Worm (Caenorhabditis elegans) whole organism, L1 larva: ENCODE measurements around the gene fmi-1.

Experiments
- C16A3.4 ChIP-seq: fragments of 150-350 bp; optimal IDR thresholded peaks from 2 replicates; lab custom pipeline; 2014; ENCODE audit warnings: missing biosample characterization, missing genetic modification characterization
- F16B12.6 ChIP-seq: fragments of 150-350 bp; optimal IDR thresholded peaks from 2 replicates; lab custom pipeline; 2014; ENCODE audit warnings: missing biosample characterization, missing genetic modification characterization
- aly-2 ChIP-seq: fragments of 150-350 bp; optimal IDR thresholded peaks from 2 replicates; lab custom pipeline; 2014; ENCODE audit warnings: missing biosample characterization, missing genetic modification characterization
- blmp-1 ChIP-seq: fragments of 150-350 bp; optimal IDR thresholded peaks from 2 replicates; lab custom pipeline; 2014; ENCODE audit warnings: missing biosample characterization, missing genetic modification characterization
- ceh-90 ChIP-seq: sonication (generic microtip); optimal IDR thresholded peaks from 2 replicates; lab custom pipeline; 2016; ENCODE audit warnings: missing genetic modification characterization, missing compliant biosample characterization
- dsc-1 ChIP-seq: sonication (generic microtip); optimal IDR thresholded peaks from 2 replicates; lab custom pipeline; 2016; ENCODE audit warnings: mild to moderate bottlenecking, missing genetic modification characterization, missing compliant biosample characterization
- elt-3 ChIP-seq, 6 experiments: fragments of 150-350 bp in 1 of 6; sonication (generic microtip); optimal IDR thresholded peaks; 2 replicates each; lab custom pipeline; 2017 to 2018; ENCODE audit warnings: missing biosample characterization in 6 of 6, missing genetic modification characterization in 6 of 6, inconsistent platforms in 1 of 6
- ets-5 ChIP-seq: fragments of 200-800 bp; sonication (Bioruptor generic); IDR thresholded peaks from 2 replicates; pipeline ENCODE4 v1.3.6; 2022; ENCODE audit warnings: missing genetic modification characterization, missing compliant biosample characterization
- fkh-10 ChIP-seq: sonication (generic microtip); optimal IDR thresholded peaks from 2 replicates; lab custom pipeline; 2017; ENCODE audit warnings: missing biosample characterization, missing genetic modification reagents, missing genetic modification characterization
- fkh-4 ChIP-seq: sonication (generic microtip); optimal IDR thresholded peaks from 2 replicates; lab custom pipeline; 2016; ENCODE audit warnings: missing compliant biosample characterization, missing genetic modification characterization, borderline replicate concordance
- fkh-8 ChIP-seq: sonication (generic microtip); optimal IDR thresholded peaks from 2 replicates; lab custom pipeline; 2016; ENCODE audit warnings: mild to moderate bottlenecking, missing genetic modification characterization, missing compliant biosample characterization
- fos-1 ChIP-seq: fragments of 150-350 bp; optimal IDR thresholded peaks from 2 replicates; lab custom pipeline; 2014; ENCODE audit warnings: missing biosample characterization, missing genetic modification characterization
- grh-1 ChIP-seq: fragments of 200-800 bp; sonication (Bioruptor generic); IDR thresholded peaks from 2 replicates; pipeline ENCODE4 v1.3.6; 2022; ENCODE audit warnings: missing genetic modification reagents, missing genetic modification characterization, missing compliant biosample characterization
- hlh-4 ChIP-seq: sonication (generic microtip); optimal IDR thresholded peaks from 2 replicates; lab custom pipeline; 2016; ENCODE audit warnings: mild to moderate bottlenecking, missing genetic modification characterization, missing compliant biosample characterization
- irx-1 ChIP-seq: sonication (generic microtip); optimal IDR thresholded peaks from 2 replicates; lab custom pipeline; 2016; ENCODE audit warnings: missing genetic modification characterization, missing compliant biosample characterization
- jun-1 ChIP-seq: fragments of 150-350 bp; optimal IDR thresholded peaks from 2 replicates; lab custom pipeline; 2014; ENCODE audit warnings: missing biosample characterization, missing genetic modification reagents, missing genetic modification characterization
- lin-14 ChIP-seq: fragments of 200-800 bp; sonication (Bioruptor generic); optimal IDR thresholded peaks from 2 replicates; lab custom pipeline; 2018; ENCODE audit warnings: mild to moderate bottlenecking, missing genetic modification characterization, moderate library complexity, missing compliant biosample characterization
- lin-15B ChIP-seq: fragments of 150-350 bp; sonication (generic microtip); optimal IDR thresholded peaks from 3 replicates; lab custom pipeline; 2014; ENCODE audit warnings: missing biosample characterization, missing genetic modification characterization
- lin-35 ChIP-seq, 2 experiments: fragments of 150-350 bp; optimal IDR thresholded peaks; 2 replicates each; lab custom pipeline; 2014; ENCODE audit warnings: missing biosample characterization in 2 of 2, missing genetic modification characterization in 2 of 2, missing genetic modification reagents in 2 of 2
- lir-3 ChIP-seq: sonication (generic microtip); optimal IDR thresholded peaks from 2 replicates; lab custom pipeline; 2016; ENCODE audit warnings: mild to moderate bottlenecking, missing genetic modification characterization, moderate library complexity, missing compliant biosample characterization; ENCODE audit not compliant: poor library complexity
- lsy-2 ChIP-seq, 2 experiments: fragments of 150-350 bp; optimal IDR thresholded peaks; 2 replicates each; lab custom pipeline; 2014; ENCODE audit warnings: missing biosample characterization in 2 of 2, missing genetic modification characterization in 2 of 2
- mef-2 ChIP-seq: fragments of 150-350 bp; optimal IDR thresholded peaks from 2 replicates; lab custom pipeline; 2014; ENCODE audit warnings: missing biosample characterization, missing genetic modification characterization
- mep-1 ChIP-seq: fragments of 150-350 bp; optimal IDR thresholded peaks from 2 replicates; lab custom pipeline; 2014; ENCODE audit warnings: missing biosample characterization, missing genetic modification characterization
- nhr-28 ChIP-seq: fragments of 150-350 bp; optimal IDR thresholded peaks from 2 replicates; lab custom pipeline; 2014; ENCODE audit warnings: missing biosample characterization, missing genetic modification characterization
- nhr-71 ChIP-seq: sonication (generic microtip); optimal IDR thresholded peaks from 2 replicates; lab custom pipeline; 2016; ENCODE audit warnings: mild to moderate bottlenecking, missing genetic modification characterization, moderate library complexity, missing compliant biosample characterization
- nhr-77 ChIP-seq: fragments of 150-350 bp; optimal IDR thresholded peaks from 2 replicates; lab custom pipeline; 2014; ENCODE audit warnings: missing biosample characterization, missing genetic modification characterization
- nhr-85 ChIP-seq: sonication (generic microtip); peaks from one replicate; lab custom pipeline; 2016; ENCODE audit warnings: missing genetic modification characterization, inconsistent platforms, missing compliant biosample characterization
- nhr-90 ChIP-seq: sonication (generic microtip); optimal IDR thresholded peaks from 2 replicates; lab custom pipeline; 2016; ENCODE audit warnings: mild to moderate bottlenecking, missing genetic modification characterization, missing compliant biosample characterization; ENCODE audit not compliant: poor library complexity
- pqm-1 ChIP-seq: sonication (generic microtip); optimal IDR thresholded peaks from 3 replicates; lab custom pipeline; 2017; ENCODE audit warnings: missing biosample characterization, missing genetic modification characterization
- rnt-1 ChIP-seq: sonication (generic microtip); optimal IDR thresholded peaks from 2 replicates; lab custom pipeline; 2016; ENCODE audit warnings: mild to moderate bottlenecking, missing genetic modification characterization, moderate library complexity, missing compliant biosample characterization
- snu-23 ChIP-seq: sonication (generic microtip); optimal IDR thresholded peaks from 2 replicates; lab custom pipeline; 2016; ENCODE audit warnings: missing genetic modification characterization, missing compliant biosample characterization
- tbx-2 ChIP-seq: sonication (generic microtip); optimal IDR thresholded peaks from 2 replicates; lab custom pipeline; 2016; ENCODE audit warnings: missing genetic modification characterization, missing compliant biosample characterization
- unc-130 ChIP-seq: fragments of 150-350 bp; optimal IDR thresholded peaks from 2 replicates; lab custom pipeline; 2017; ENCODE audit warnings: missing biosample characterization, missing genetic modification characterization, inconsistent platforms
- xbp-1 ChIP-seq: sonication (generic microtip); optimal IDR thresholded peaks from 2 replicates; lab custom pipeline; 2016; ENCODE audit warnings: missing genetic modification characterization, missing compliant biosample characterization
- zag-1 ChIP-seq: fragments of 150-350 bp; optimal IDR thresholded peaks from 2 replicates; lab custom pipeline; 2014; ENCODE audit warnings: missing biosample characterization, missing genetic modification characterization
- ztf-11 ChIP-seq, 2 experiments: sonication (generic microtip); optimal IDR thresholded peaks; 2 replicates each; lab custom pipeline; 2016 to 2017; ENCODE audit warnings: missing genetic modification characterization in 2 of 2, missing biosample characterization in 1 of 2, missing compliant biosample characterization in 1 of 2

Gene fmi-1

DNA sequence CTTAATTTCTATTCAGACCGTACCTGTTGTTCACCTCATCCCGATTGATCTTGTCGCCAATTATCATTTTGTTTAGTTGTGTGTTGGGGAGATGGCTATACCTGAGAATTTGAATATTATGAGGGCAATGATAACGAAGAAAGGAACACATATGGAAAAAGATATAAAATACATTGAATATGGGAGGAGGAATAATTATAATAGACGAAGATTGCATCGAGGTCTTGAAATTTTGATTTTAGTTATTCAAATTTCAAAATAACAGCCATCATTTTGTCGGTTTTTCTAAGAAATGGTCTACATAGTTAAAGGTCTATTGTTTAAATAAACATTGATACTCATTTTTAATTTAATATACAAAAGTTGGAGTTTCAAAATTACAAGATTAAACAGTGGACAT is 31.8 kb upstream of the fmi-1 start, which contains the start of gene shw-3:
Gene shw-3 (minus strand): TSS at position 101 of the 400 bp plus-strand sequence.
- TF ChIP-seq rnt-1 (tag; lab: Kevin White, UChicago) (no peak), fkh-8 (tag; lab: Kevin White, UChicago) (no peak), lsy-2 (tag; optimal IDR thresholded peaks at IDR 0.05; lab: Kevin White, UChicago) (no peak), unc-130 (tag; lab: Kevin White, UChicago) (no peak), xbp-1 (tag; lab: Kevin White, UChicago) (no peak), pqm-1 (no peak), lin-35 (GFP tag; optimal IDR thresholded peaks at IDR 0.05; lab: Kevin White, UChicago) (no peak), nhr-85 (tag; lab: Kevin White, UChicago) (no peak)
- TF ChIP-seq, all 84 proteins: peak for 0

DNA sequence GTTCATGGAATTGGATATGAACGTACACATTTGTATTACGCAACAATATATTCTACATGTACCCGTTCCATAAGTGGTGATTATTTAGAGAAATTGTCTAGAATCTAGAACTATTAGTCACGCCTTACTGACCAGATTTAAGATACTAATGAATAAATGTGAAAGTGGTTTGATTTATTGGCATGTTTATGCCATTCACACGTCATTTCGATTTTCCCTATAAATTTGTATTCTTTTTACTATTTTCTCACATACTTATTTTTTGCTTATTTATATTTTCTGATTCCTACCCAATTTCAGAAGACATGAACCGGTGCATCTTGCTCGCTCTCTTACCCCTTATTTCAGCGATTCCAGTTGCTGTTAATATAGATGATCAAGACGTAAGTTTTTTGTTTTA is 30.6 kb upstream of the fmi-1 start, which contains the start of gene F15B9.8:
Gene F15B9.8 (plus strand): TSS at position 301 of the 400 bp plus-strand sequence.
- TF ChIP-seq aly-2 (tag; lab: Kevin White, UChicago) (no peak), jun-1 (no peak), nhr-85 (tag; lab: Kevin White, UChicago) (peak; percentile 42), lin-15B (tag; lab: Kevin White, UChicago) (no peak), xbp-1 (tag; lab: Kevin White, UChicago) (no peak)

ce11 chrV:12992891-12993290 is 26.0 kb upstream of the fmi-1 start, which contains the start of the genes F15B9.11 and dsl-7:
Gene F15B9.11, minus strand, starts transcription at chrV:12992895.
Gene dsl-7, plus strand, starts transcription at chrV:12993150.
- TF ChIP-seq nhr-85 (tag; lab: Kevin White, UChicago) (peak; percentile 82), nhr-90 (tag; lab: Kevin White, UChicago) (no peak), nhr-77 (tag; lab: Kevin White, UChicago) (no peak), blmp-1 (peak; percentile 18), lin-14 (peak; percentile 60), grh-1 (GFP tag; lab: Robert Waterston, UW) (0 out of 2 replicates have a peak, but pooled peaks have one; percentile 45), hlh-4 (tag; lab: Kevin White, UChicago) (no peak)
- TF ChIP-seq, all 84 proteins: peak for 4

DNA sequence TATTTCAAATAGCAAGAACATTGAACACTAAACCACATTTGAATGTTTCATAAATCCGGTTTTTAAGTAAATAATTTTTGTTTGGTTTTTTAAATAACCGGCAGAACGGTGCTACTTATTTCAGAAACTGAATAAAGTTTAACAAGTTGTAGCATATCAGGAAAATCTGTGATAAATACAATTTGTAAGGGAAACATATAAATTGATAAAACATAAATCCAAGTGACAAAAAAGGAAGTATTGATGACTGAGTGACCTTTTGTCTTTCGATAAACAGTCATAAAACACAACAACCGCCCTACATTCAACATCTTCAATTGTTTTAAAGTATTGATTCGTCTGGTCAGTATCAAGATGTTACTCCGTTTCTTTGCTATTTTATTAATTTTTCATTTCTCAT is 23.6 kb upstream of the fmi-1 start, which contains the start of gene far-5:
Gene far-5 (plus strand): TSS at position 301 of the 400 bp plus-strand sequence.
- TF ChIP-seq ceh-90 (tag; lab: Kevin White, UChicago) (no peak), fos-1 (tag; lab: Kevin White, UChicago) (no peak), xbp-1 (tag; lab: Kevin White, UChicago) (no peak), dsc-1 (tag; lab: Kevin White, UChicago) (no peak), C16A3.4 (no peak), pqm-1 (no peak), elt-3 (tag; optimal IDR thresholded peaks at IDR 0.05; lab: Kevin White, UChicago) (peak in 1 of 6 experiments; percentile 29), blmp-1 (peak; percentile 30), fkh-10 (GFP tag; lab: Kevin White, UChicago) (no peak), irx-1 (tag; lab: Kevin White, UChicago) (no peak)

DNA sequence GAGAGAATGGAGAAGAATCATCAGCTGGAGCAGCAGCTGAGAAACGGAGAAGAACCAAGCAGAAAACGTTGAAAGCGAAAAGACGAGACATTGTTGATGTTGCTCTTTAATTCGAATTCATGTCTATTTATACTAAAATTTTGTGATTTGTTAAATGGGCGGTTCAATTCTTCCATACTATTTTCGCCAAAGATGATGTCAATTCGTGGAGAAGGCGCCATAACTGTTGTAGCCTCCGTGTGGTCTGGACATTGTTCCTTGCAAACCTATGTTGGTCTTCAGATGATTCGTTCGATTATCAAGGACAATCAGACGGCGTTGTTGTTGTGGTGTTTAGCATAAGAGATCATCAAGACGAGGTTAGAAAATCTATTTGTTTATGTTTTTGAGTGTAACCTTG is 21.4 kb upstream of the fmi-1 start, which contains the start of gene far-3:
Gene far-3 (minus strand): TSS at position 101 of the 400 bp plus-strand sequence.
- TF ChIP-seq dsc-1 (tag; lab: Kevin White, UChicago): no peak
- TF ChIP-seq lir-3 (tag; lab: Kevin White, UChicago): no peak
- no peak for TF ChIP-seq fkh-4 (tag; lab: Kevin White, UChicago)
- no peak for TF ChIP-seq ets-5 (GFP tag; lab: Robert Waterston, UW)
- TF ChIP-seq nhr-71 (tag; lab: Kevin White, UChicago): no peak
- no peak for TF ChIP-seq nhr-77 (tag; lab: Kevin White, UChicago)
- no peak for TF ChIP-seq mep-1

- no peak for TF ChIP-seq tbx-2 (tag; lab: Kevin White, UChicago)
- TF ChIP-seq mef-2: no peak
- no peak for TF ChIP-seq F16B12.6
- no peak for TF ChIP-seq zag-1 (tag; lab: Kevin White, UChicago)
- TF ChIP-seq fkh-8 (tag; lab: Kevin White, UChicago): no peak
- TF ChIP-seq ztf-11 (tag; optimal IDR thresholded peaks at IDR 0.05; lab: Kevin White, UChicago): no peak
- TF ChIP-seq snu-23 (GFP tag; lab: Kevin White, UChicago): no peak
- no peak for TF ChIP-seq lin-35 (GFP tag; optimal IDR thresholded peaks at IDR 0.05; lab: Kevin White, UChicago)
- TF ChIP-seq nhr-28 (tag; lab: Kevin White, UChicago): no peak
Observed at ce11 chrV:12999559-12999958, 19.3 kb upstream of the fmi-1 start, which contains the start of gene far-4. Gene far-4, minus strand, starts transcription at chrV:12999659.
